Fruit fly (Drosophila melanogaster): ENCODE results near the gene CG10077.

The CG10077 gene

DNA sequence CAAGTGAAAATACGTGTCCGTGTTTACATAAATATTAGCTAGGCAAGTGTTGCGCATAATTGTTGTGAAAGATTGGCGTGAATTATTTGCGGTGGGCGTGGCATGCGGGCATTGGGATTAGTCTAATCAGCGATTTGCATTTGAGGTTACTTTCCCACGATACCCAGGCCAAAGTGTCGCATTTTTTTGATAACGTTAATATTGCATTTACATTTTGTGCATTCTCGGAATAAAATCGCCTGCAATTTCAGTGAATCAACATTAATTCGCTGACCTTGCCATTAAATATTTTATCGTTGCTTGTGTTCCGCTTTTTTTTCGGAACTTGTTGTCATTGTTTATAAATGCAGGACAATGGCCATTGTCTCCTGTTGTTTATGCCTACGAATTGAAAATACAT is 46.7 kb upstream of the CG10077 start:
- TF ChIP-seq CG9876 (GFP tag; optimal IDR thresholded peaks at IDR 0.05) (no peak), CG11085 (GFP tag; IDR thresholded peaks at IDR 0.05) (no peak), twi (tag; optimal IDR thresholded peaks at IDR 0.05) (no peak), maf-S (GFP tag; optimal IDR thresholded peaks at IDR 0.05) (no peak), Hand (GFP tag; optimal IDR thresholded peaks at IDR 0.05) (no peak), emc (GFP tag; optimal IDR thresholded peaks at IDR 0.05) (no peak), Elba2 (GFP tag; optimal IDR thresholded peaks at IDR 0.05) (no peak), HLH3B (GFP tag; IDR thresholded peaks at IDR 0.05) (no peak), Fer2 (tag; optimal IDR thresholded peaks at IDR 0.05) (no peak), vfl (GFP tag; optimal IDR thresholded peaks at IDR 0.05) (no peak), MBD-R2 (GFP tag; IDR thresholded peaks at IDR 0.05) (no peak), Stat92E (GFP tag; optimal IDR thresholded peaks at IDR 0.05) (no peak), Fer1 (GFP tag; optimal IDR thresholded peaks at IDR 0.05) (no peak), CG12219 (GFP tag; optimal IDR thresholded peaks at IDR 0.05) (no peak)

DNA sequence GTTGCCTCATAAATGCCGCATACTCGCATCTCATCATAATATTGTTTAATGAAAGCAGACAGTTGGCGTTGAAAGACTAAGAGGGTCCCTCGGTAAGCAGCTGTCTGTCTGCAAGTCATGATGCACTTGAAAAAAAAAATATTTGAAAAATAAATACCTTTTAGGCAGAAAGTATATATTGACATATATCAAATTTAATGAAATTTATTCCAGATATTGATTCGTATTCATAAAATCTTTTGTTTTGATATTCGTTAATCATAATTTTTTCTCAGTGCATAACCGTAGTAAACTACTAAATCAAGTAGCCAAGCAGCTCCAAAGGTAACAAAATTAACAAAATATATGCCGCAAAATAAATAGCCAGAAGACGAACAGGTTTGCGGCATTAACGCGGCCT is 46.2 kb upstream of the CG10077 start:
- TF ChIP-seq abd-A (tag; optimal IDR thresholded peaks at IDR 0.05) (no peak), CG31441 (GFP tag; IDR thresholded peaks at IDR 0.05) (peak; percentile 47; the same call in 1 of the 2 replicates), ATbp (GFP tag; optimal IDR thresholded peaks at IDR 0.05) (no peak), dysf (GFP tag; IDR thresholded peaks at IDR 0.05) (peak; percentile 41; the same call in 1 of the 3 replicates), CG14860 (GFP tag; IDR thresholded peaks at IDR 0.05; ENCODE audit: partially characterized antibody) (no peak), CG30403 (GFP tag; optimal IDR thresholded peaks at IDR 0.05) (peak; percentile 24), lmd (GFP tag; IDR thresholded peaks at IDR 0.05) (peak; percentile 31), CG4854 (GFP tag; optimal IDR thresholded peaks at IDR 0.05) (no peak), unpg (GFP tag; optimal IDR thresholded peaks at IDR 0.05) (peak; percentile 15), ttk (GFP tag; IDR thresholded peaks at IDR 0.05) (0 out of 2 replicates have a peak, but pooled peaks have one; percentile 20), gem (tag; optimal IDR thresholded peaks at IDR 0.05) (peak; percentile 51), Rx (GFP tag; IDR thresholded peaks at IDR 0.05) (0 out of 2 replicates have a peak, but pooled peaks have one; percentile 9), sens (GFP tag) (peak; percentile 3), Rfx (GFP tag; IDR thresholded peaks at IDR 0.05) (0 out of 2 replicates have a peak, but pooled peaks have one; percentile 15), CG17829 (tag; optimal IDR thresholded peaks at IDR 0.05) (no peak), CG2712 (tag; optimal IDR thresholded peaks at IDR 0.05) (peak; percentile 32), CG6689 (GFP tag; IDR thresholded peaks at IDR 0.05) (peak; percentile 51; the same call in 1 of the 2 replicates), CG17361 (GFP tag; IDR thresholded peaks at IDR 0.05) (peak; percentile 45; the same call in 2 of the 3 replicates), CG11695 (GFP tag; IDR thresholded peaks at IDR 0.05) (0 out of 3 replicates have a peak, but pooled peaks have one; percentile 17), CG18262 (tag; optimal IDR thresholded peaks at IDR 0.05) (peak; percentile 11), Ptx1 (GFP tag; IDR thresholded peaks at IDR 0.05) (0 out of 2 replicates have a peak, but pooled peaks have one; percentile 26), ERR (GFP tag; optimal IDR thresholded peaks at IDR 0.05) (no peak), PHDP (tag; optimal IDR thresholded peaks at IDR 0.05) (no peak), B-H1 (GFP tag; IDR thresholded peaks at IDR 0.05) (0 out of 3 replicates have a peak, but pooled peaks have one; percentile 13), dmrt99B (tag; optimal IDR thresholded peaks at IDR 0.05) (peak; percentile 9), Drgx (GFP tag; IDR thresholded peaks at IDR 0.05) (peak; percentile 31; the same call in 1 of the 2 replicates), pan (optimal IDR thresholded peaks at IDR 0.05) (no peak), pan (GFP tag; optimal IDR thresholded peaks at IDR 0.05 in 1 of 2, IDR thresholded peaks at IDR 0.05 in 1 of 2) (peak in 1 of 2 experiments; percentile 42)

Measured in whole organism, embryonic.